Fruit fly (Drosophila melanogaster): ENCODE data around the gene Cyp313a5.

DNA sequence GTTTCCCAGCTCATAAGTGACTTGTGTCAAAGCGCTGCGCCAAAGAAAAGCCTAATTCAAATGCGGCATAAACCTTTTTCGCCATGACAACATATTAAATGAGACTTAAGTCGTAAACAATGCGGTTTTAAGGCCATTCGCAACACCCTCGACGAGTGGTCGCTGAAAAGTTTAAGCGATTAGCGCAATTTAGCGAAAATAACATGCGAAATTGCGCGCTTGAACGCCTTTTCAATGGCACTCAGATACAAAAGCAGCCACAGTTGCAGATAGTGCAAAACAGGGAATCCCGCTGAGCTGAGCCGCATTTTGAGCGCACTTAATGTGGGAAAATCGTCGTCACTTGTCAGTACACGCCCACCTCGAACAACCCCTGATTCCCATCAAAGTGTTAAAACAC lies 26.2 kb upstream of the Cyp313a5 start, which contains the start of gene CG44038:
- no peak for TF ChIP-seq Sp1 (GFP tag; optimal IDR thresholded peaks at IDR 0.05)
- no peak for TF ChIP-seq sv (GFP tag; optimal IDR thresholded peaks at IDR 0.05)
- TF ChIP-seq Vsx2 (GFP tag; optimal IDR thresholded peaks at IDR 0.05; ENCODE audit: partially characterized antibody) = no peak
- TF ChIP-seq HLH106 (tag; optimal IDR thresholded peaks at IDR 0.05) = no peak
- no peak for TF ChIP-seq CG32264 (GFP tag; optimal IDR thresholded peaks at IDR 0.05)
- no peak for TF ChIP-seq Dfd (GFP tag; optimal IDR thresholded peaks at IDR 0.05)
- no peak for TF ChIP-seq h (GFP tag; optimal IDR thresholded peaks at IDR 0.05)

Measured in whole organism, wandering third instar larva.